Fruit fly (Drosophila melanogaster): ENCODE results near the gene tzn.

DNA sequence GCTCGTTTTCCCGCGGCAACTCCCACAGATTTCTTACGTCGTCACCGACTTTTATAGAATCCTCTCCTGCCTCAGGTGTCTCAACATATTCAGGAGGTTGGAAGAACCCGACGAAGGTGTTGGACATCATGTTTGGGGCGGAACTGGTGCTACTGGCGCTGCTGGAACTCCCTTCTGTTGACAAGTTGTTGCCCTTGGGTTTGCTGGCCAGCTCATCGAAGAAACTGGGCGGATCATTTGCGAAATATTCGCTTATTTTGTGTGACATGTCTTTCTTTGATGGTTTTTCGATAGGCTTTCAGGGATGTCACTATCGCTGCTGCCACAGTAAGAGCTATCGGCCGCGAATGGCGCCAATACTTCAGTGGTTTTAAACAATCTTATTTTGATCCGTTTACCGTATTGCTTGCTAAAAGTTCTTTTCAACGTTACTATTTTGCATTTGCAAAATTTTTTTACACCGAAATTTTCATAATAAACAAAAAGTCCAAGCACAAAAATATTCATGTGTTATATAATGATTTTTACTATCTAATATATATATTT is 10.5 kb upstream of the tzn start, which contains the start of gene CG11396:
- no peak for TF ChIP-seq pan (optimal IDR thresholded peaks at IDR 0.05)
- TF ChIP-seq Dll (optimal IDR thresholded peaks at IDR 0.05) = no peak
- TF ChIP-seq psq (optimal IDR thresholded peaks at IDR 0.05) = no peak
- no peak for TF ChIP-seq EcR (GFP tag; optimal IDR thresholded peaks at IDR 0.05)
